Fruit fly (Drosophila melanogaster) whole organism, prepupa: ENCODE data around the gene CG7368.

ENCODE experiments used
- Blimp-1 ChIP-seq: fragments of 200-800 bp; sonication (Bioruptor generic); optimal IDR thresholded peaks from 3 replicates; lab custom pipeline; 2017; ENCODE audit warnings: missing biosample characterization, missing genetic modification characterization, mild to moderate bottlenecking, moderate library complexity, missing genetic modification reagents
- CG10631 ChIP-seq: fragments of 200-800 bp; sonication (Bioruptor generic); optimal IDR thresholded peaks from 2 replicates; lab custom pipeline; 2016; ENCODE audit warnings: missing biosample characterization, missing genetic modification characterization
- CG10669 ChIP-seq: fragments of 200-800 bp; sonication (Bioruptor generic); optimal IDR thresholded peaks from 3 replicates; lab custom pipeline; 2018; ENCODE audit warnings: missing biosample characterization, mild to moderate bottlenecking, missing genetic modification characterization, moderate library complexity
- CG11294 ChIP-seq: fragments of 200-800 bp; sonication (Bioruptor generic); IDR thresholded peaks from 2 replicates; pipeline ENCODE4 v1.3.6; 2022; ENCODE audit warnings: missing biosample characterization, missing genetic modification characterization
- CG11762 ChIP-seq: fragments of 200-800 bp; sonication (Bioruptor generic); optimal IDR thresholded peaks from 3 replicates; lab custom pipeline; 2016; ENCODE audit warnings: missing biosample characterization, missing genetic modification characterization; ENCODE audit not compliant: insufficient read depth
- CG15336 ChIP-seq: fragments of 200-800 bp; sonication (Bioruptor generic); IDR thresholded peaks from 2 replicates; pipeline ENCODE4 v1.3.6; 2022; ENCODE audit warnings: missing biosample characterization, missing genetic modification characterization
- CG1621 ChIP-seq: fragments of 200-800 bp; sonication (Bioruptor generic); optimal IDR thresholded peaks from 3 replicates; lab custom pipeline; 2018; ENCODE audit warnings: missing biosample characterization, mild to moderate bottlenecking, missing genetic modification characterization
- CG3032 ChIP-seq: fragments of 200-800 bp; optimal IDR thresholded peaks from 2 replicates; lab custom pipeline; 2019; ENCODE audit warnings: missing biosample characterization, mild to moderate bottlenecking, missing genetic modification characterization, moderate library complexity
- CG31627 ChIP-seq: fragments of 200-800 bp; sonication (Bioruptor generic); optimal IDR thresholded peaks from 3 replicates; lab custom pipeline; 2016; ENCODE audit warnings: missing biosample characterization, missing genetic modification characterization
- CG32006 ChIP-seq: fragments of 200-800 bp; sonication (Bioruptor generic); optimal IDR thresholded peaks from 3 replicates; lab custom pipeline; 2017; ENCODE audit warnings: missing biosample characterization, mild to moderate bottlenecking, missing genetic modification characterization
- CG34406 ChIP-seq: fragments of 200-800 bp; sonication (Bioruptor generic); optimal IDR thresholded peaks from 3 replicates; lab custom pipeline; 2016; ENCODE audit warnings: missing biosample characterization, missing genetic modification characterization
- CG4318 ChIP-seq: fragments of 200-800 bp; sonication (Bioruptor generic); optimal IDR thresholded peaks from 3 replicates; lab custom pipeline; 2017; ENCODE audit warnings: missing biosample characterization, mild to moderate bottlenecking, missing genetic modification characterization
- CG6163 ChIP-seq: fragments of 200-800 bp; sonication (Bioruptor generic); IDR thresholded peaks from 3 replicates; pipeline ENCODE4 v1.3.6; 2022; ENCODE audit warnings: missing biosample characterization, missing genetic modification characterization
- CG6276 ChIP-seq: fragments of 200-800 bp; sonication (Bioruptor generic); optimal IDR thresholded peaks from 2 replicates; lab custom pipeline; 2017; ENCODE audit warnings: missing biosample characterization, mild to moderate bottlenecking, missing genetic modification characterization
- CG6792 ChIP-seq: fragments of 200-800 bp; sonication (Bioruptor generic); optimal IDR thresholded peaks from 3 replicates; lab custom pipeline; 2016; ENCODE audit warnings: missing biosample characterization, missing genetic modification characterization
- CG6808 ChIP-seq: fragments of 200-800 bp; sonication (Bioruptor generic); optimal IDR thresholded peaks from 3 replicates; lab custom pipeline; 2017; ENCODE audit warnings: missing biosample characterization, missing genetic modification characterization, mild to moderate bottlenecking, moderate library complexity, missing genetic modification reagents
- CG7368 ChIP-seq: fragments of 200-800 bp; sonication (Bioruptor generic); optimal IDR thresholded peaks from 3 replicates; lab custom pipeline; 2016; ENCODE audit warnings: missing biosample characterization, missing genetic modification characterization
- CG8119 ChIP-seq: fragments of 200-800 bp; sonication (Bioruptor generic); IDR thresholded peaks from 3 replicates; pipeline ENCODE4 v1.3.6; 2022; ENCODE audit warnings: missing biosample characterization, missing genetic modification characterization
- CG8319 ChIP-seq: fragments of 200-800 bp; sonication (Bioruptor generic); optimal IDR thresholded peaks from 3 replicates; lab custom pipeline; 2016; ENCODE audit warnings: missing biosample characterization, missing genetic modification characterization
- CG8632 ChIP-seq: fragments of 200-800 bp; sonication (Bioruptor generic); optimal IDR thresholded peaks from 3 replicates; lab custom pipeline; 2016; ENCODE audit warnings: missing biosample characterization, missing genetic modification characterization
- CG9139 ChIP-seq: fragments of 200-800 bp; sonication (Bioruptor generic); optimal IDR thresholded peaks from 3 replicates; lab custom pipeline; 2017; ENCODE audit warnings: missing biosample characterization, mild to moderate bottlenecking, missing genetic modification characterization
- Eip78C ChIP-seq: fragments of 200-800 bp; sonication (Bioruptor generic); peaks from one replicate; lab custom pipeline; 2016; ENCODE audit warnings: missing biosample characterization, missing genetic modification characterization
- Eip93F ChIP-seq: fragments of 200-800 bp; sonication (Bioruptor generic); optimal IDR thresholded peaks from 2 replicates; lab custom pipeline; 2016; ENCODE audit warnings: missing biosample characterization, mild to moderate bottlenecking, missing genetic modification characterization
- Ets21C ChIP-seq: fragments of 200-800 bp; sonication (Bioruptor generic); optimal IDR thresholded peaks from 3 replicates; lab custom pipeline; 2016; ENCODE audit warnings: missing biosample characterization, missing genetic modification characterization
- Ets96B ChIP-seq: fragments of 200-800 bp; optimal IDR thresholded peaks from 2 replicates; lab custom pipeline; 2019; ENCODE audit warnings: missing biosample characterization, mild to moderate bottlenecking, missing genetic modification characterization, moderate library complexity
- Gug ChIP-seq: fragments of 200-800 bp; sonication (Bioruptor generic); IDR thresholded peaks from 2 replicates; pipeline ENCODE4 v1.3.6; 2022; ENCODE audit warnings: missing biosample characterization, missing genetic modification characterization
- Hr38 ChIP-seq: sonication (Bioruptor generic); optimal IDR thresholded peaks from 2 replicates; lab custom pipeline; 2016; ENCODE audit warnings: missing biosample characterization, missing genetic modification characterization
- Hr39 ChIP-seq: fragments of 200-800 bp; sonication (Bioruptor generic); optimal IDR thresholded peaks from 2 replicates; lab custom pipeline; 2016; ENCODE audit warnings: missing biosample characterization, missing genetic modification characterization
- Hr4 ChIP-seq: fragments of 200-800 bp; sonication (Bioruptor generic); optimal IDR thresholded peaks from 3 replicates; lab custom pipeline; 2016; ENCODE audit warnings: missing biosample characterization, missing genetic modification characterization
- Lpt ChIP-seq: fragments of 200-800 bp; sonication (Bioruptor generic); optimal IDR thresholded peaks from 3 replicates; lab custom pipeline; 2016; ENCODE audit warnings: missing biosample characterization, missing genetic modification characterization
- OdsH ChIP-seq: fragments of 200-800 bp; sonication (Bioruptor generic); optimal IDR thresholded peaks from 3 replicates; lab custom pipeline; 2016; ENCODE audit warnings: missing biosample characterization, missing genetic modification characterization
- Smox ChIP-seq: fragments of 200-800 bp; sonication (Bioruptor generic); optimal IDR thresholded peaks from 3 replicates; lab custom pipeline; 2016; ENCODE audit warnings: missing biosample characterization, missing genetic modification characterization
- Sox102F ChIP-seq: fragments of 200-800 bp; sonication (Bioruptor generic); optimal IDR thresholded peaks from 2 replicates; lab custom pipeline; 2016; ENCODE audit warnings: missing biosample characterization, mild to moderate bottlenecking, missing genetic modification characterization
- Sox14 ChIP-seq: fragments of 200-800 bp; sonication (Bioruptor generic); optimal IDR thresholded peaks from 3 replicates; lab custom pipeline; 2016; ENCODE audit warnings: missing biosample characterization, missing genetic modification characterization
- Sox15 ChIP-seq: fragments of 200-800 bp; sonication (Bioruptor generic); optimal IDR thresholded peaks from 3 replicates; lab custom pipeline; 2016; ENCODE audit warnings: missing biosample characterization, missing genetic modification characterization
- acj6 ChIP-seq: fragments of 200-800 bp; sonication (Bioruptor generic); optimal IDR thresholded peaks from 3 replicates; lab custom pipeline; 2016; ENCODE audit warnings: missing biosample characterization, missing genetic modification characterization
- cyc ChIP-seq: fragments of 200-800 bp; sonication (Bioruptor generic); optimal IDR thresholded peaks from 3 replicates; lab custom pipeline; 2016; ENCODE audit warnings: missing biosample characterization, missing genetic modification characterization
- dac ChIP-seq: fragments of 200-800 bp; sonication (Bioruptor generic); optimal IDR thresholded peaks from 2 replicates; lab custom pipeline; 2017; ENCODE audit warnings: missing biosample characterization, mild to moderate bottlenecking, missing genetic modification characterization
- dsx ChIP-seq: fragments of 200-800 bp; optimal IDR thresholded peaks from 3 replicates; lab custom pipeline; 2019; ENCODE audit warnings: missing biosample characterization, mild to moderate bottlenecking, missing genetic modification characterization, moderate library complexity; ENCODE audit not compliant: poor library complexity, severe bottlenecking
- eg ChIP-seq: fragments of 200-800 bp; sonication (Bioruptor generic); IDR thresholded peaks from 3 replicates; pipeline ENCODE4 v1.3.6; 2022; ENCODE audit warnings: missing biosample characterization, missing genetic modification characterization
- esn ChIP-seq: fragments of 200-800 bp; sonication (Bioruptor generic); optimal IDR thresholded peaks from 2 replicates; lab custom pipeline; 2016; ENCODE audit warnings: missing biosample characterization, mild to moderate bottlenecking, missing genetic modification characterization, moderate library complexity
- fd59A ChIP-seq: fragments of 200-800 bp; sonication (Bioruptor generic); optimal IDR thresholded peaks from 2 replicates; lab custom pipeline; 2017; ENCODE audit warnings: missing biosample characterization, mild to moderate bottlenecking, missing genetic modification characterization, missing genetic modification reagents
- fkh ChIP-seq: fragments of 200-800 bp; sonication (Bioruptor generic); optimal IDR thresholded peaks from 3 replicates; lab custom pipeline; 2017; ENCODE audit warnings: missing biosample characterization, mild to moderate bottlenecking, missing genetic modification characterization, moderate library complexity
- net ChIP-seq: fragments of 200-800 bp; sonication (Bioruptor generic); optimal IDR thresholded peaks from 3 replicates; lab custom pipeline; 2016; ENCODE audit warnings: missing biosample characterization, missing genetic modification characterization
- pdm3 ChIP-seq: fragments of 200-800 bp; sonication (Bioruptor generic); optimal IDR thresholded peaks from 3 replicates; lab custom pipeline; 2016; ENCODE audit warnings: missing biosample characterization, missing genetic modification characterization
- salr ChIP-seq, 2 experiments: fragments of 200-800 bp; sonication (Bioruptor generic); optimal IDR thresholded peaks; 3 replicates each; lab custom pipeline; 2016 to 2018; ENCODE audit warnings: missing biosample characterization in 2 of 2, missing genetic modification characterization in 2 of 2, mild to moderate bottlenecking in 1 of 2
- spab ChIP-seq: fragments of 200-800 bp; sonication (Bioruptor generic); optimal IDR thresholded peaks from 2 replicates; lab custom pipeline; 2017; ENCODE audit warnings: missing biosample characterization, mild to moderate bottlenecking, missing genetic modification characterization, missing genetic modification reagents
- svp ChIP-seq: fragments of 200-800 bp; sonication (Bioruptor generic); peaks from one replicate; lab custom pipeline; 2016; ENCODE audit warnings: missing biosample characterization, missing genetic modification characterization
- topi ChIP-seq: fragments of 200-800 bp; sonication (Bioruptor generic); optimal IDR thresholded peaks from 3 replicates; lab custom pipeline; 2016; ENCODE audit warnings: missing biosample characterization, missing genetic modification characterization

Gene CG7368

DNA sequence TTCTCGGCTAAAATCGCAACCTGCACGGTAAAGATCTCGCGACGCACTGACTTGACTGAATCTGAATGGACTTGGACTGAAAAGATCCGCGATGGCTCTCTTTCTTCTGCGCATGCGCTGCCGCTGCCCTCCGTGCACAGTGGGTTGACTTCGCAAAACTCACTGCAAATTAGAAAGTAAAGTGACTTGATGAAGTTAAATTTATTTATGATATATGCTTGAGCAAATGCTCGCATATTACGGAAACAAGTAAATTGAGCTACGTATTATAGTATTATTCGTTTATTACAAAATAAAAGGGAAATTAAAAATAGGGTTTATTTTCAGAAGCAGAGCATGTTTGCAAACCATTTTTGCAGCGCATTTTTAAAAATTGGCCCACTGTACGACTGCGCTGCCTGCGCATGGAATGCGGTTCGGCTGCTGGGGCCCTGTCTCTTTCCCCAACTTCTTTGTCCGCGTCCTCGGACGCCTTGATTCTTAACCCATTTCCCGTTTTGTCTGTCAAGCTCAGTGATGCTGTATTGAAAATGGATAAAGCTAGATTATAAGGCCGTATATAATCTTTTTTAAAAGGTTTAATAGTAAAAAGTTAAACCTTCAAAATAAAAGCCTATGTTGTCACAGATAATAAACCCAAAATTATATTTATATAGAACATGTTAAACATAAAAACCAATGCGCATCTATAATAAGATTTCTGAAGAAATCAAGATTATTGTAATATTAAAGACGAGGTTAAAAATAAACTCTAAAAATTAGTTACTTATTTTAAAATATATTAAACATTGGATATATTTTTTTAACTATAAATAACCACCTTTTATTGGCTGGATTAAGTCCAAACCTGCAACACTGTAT, 9.1 kb upstream of the CG7368 start, which contains the start of gene rt:
TSS of gene rt (minus strand) at position 51 of the 861 bp plus-strand sequence.
- peak; percentile 51 for TF ChIP-seq Eip93F (GFP tag; lab: Kevin White, UChicago)
- peak; percentile 95 for TF ChIP-seq Eip78C (GFP tag; lab: Kevin White, UChicago)
- peak; percentile 69 for TF ChIP-seq CG8319 (GFP tag; lab: Kevin White, UChicago)
- peak; percentile 63 for TF ChIP-seq Gug (GFP tag; lab: Robert Waterston, UW)
- no peak for TF ChIP-seq Blimp-1 (GFP tag; lab: Kevin White, UChicago)
- peak; percentile 74; the same call in 2 of the 3 replicates for TF ChIP-seq eg (GFP tag; lab: Robert Waterston, UW)
- TF ChIP-seq CG7368 (GFP tag; lab: Kevin White, UChicago): peak; percentile 84
- peak; percentile 83 for TF ChIP-seq CG32006 (GFP tag; lab: Kevin White, UChicago)
- peak; percentile 67 for TF ChIP-seq Lpt (GFP tag; lab: Kevin White, UChicago)
- peak; percentile 82 for TF ChIP-seq esn (GFP tag; lab: Kevin White, UChicago)
- TF ChIP-seq CG6276: peak; percentile 82
- TF ChIP-seq CG3032 (tag; lab: Kevin White, UChicago): peak; percentile 94
- TF ChIP-seq pdm3: peak; percentile 82
- peak; percentile 77 for TF ChIP-seq OdsH (GFP tag; lab: Kevin White, UChicago)
- TF ChIP-seq CG34406: peak; percentile 78
- TF ChIP-seq CG6792 (GFP tag; lab: Kevin White, UChicago): peak; percentile 80
- TF ChIP-seq Ets21C (GFP tag; lab: Kevin White, UChicago): peak; percentile 73
- TF ChIP-seq Hr4 (GFP tag; lab: Kevin White, UChicago): peak; percentile 83
- peak; percentile 78 for TF ChIP-seq Sox102F
- peak; percentile 92 for TF ChIP-seq CG10669
- peak; percentile 84 for TF ChIP-seq net (GFP tag; lab: Kevin White, UChicago)
- TF ChIP-seq Smox (GFP tag; lab: Kevin White, UChicago): peak; percentile 78
- peak; percentile 72 for TF ChIP-seq dac (GFP tag; lab: Kevin White, UChicago)
- TF ChIP-seq CG8119: peak; percentile 83
- peak; percentile 85 for TF ChIP-seq dsx (GFP tag; lab: Kevin White, UChicago)
- peak; percentile 90 for TF ChIP-seq CG6808 (GFP tag; lab: Kevin White, UChicago)
- peak; percentile 70 for TF ChIP-seq CG8632 (GFP tag; lab: Kevin White, UChicago)
- peak; percentile 52 to 81 for TF ChIP-seq salr (GFP tag; optimal IDR thresholded peaks at IDR 0.05; lab: Kevin White, UChicago)
- TF ChIP-seq Sox15 (GFP tag; lab: Kevin White, UChicago): peak; percentile 62
- peak; percentile 88 for TF ChIP-seq Sox14 (GFP tag; lab: Kevin White, UChicago)
- peak; percentile 87 for TF ChIP-seq topi (GFP tag; lab: Kevin White, UChicago)
- no peak for TF ChIP-seq fkh (GFP tag; lab: Kevin White, UChicago)
- TF ChIP-seq Hr39 (GFP tag; lab: Kevin White, UChicago): peak; percentile 62
- peak; percentile 70 for TF ChIP-seq CG11762 (GFP tag; lab: Kevin White, UChicago)
- TF ChIP-seq svp (GFP tag; lab: Kevin White, UChicago): peak; percentile 92
- peak; percentile 86 for TF ChIP-seq spab (GFP tag; lab: Kevin White, UChicago)
- peak; percentile 75 for TF ChIP-seq CG31627 (GFP tag; lab: Kevin White, UChicago)
- TF ChIP-seq fd59A (GFP tag; lab: Kevin White, UChicago): peak; percentile 90
- peak; percentile 61 for TF ChIP-seq CG4318
- peak; percentile 80 for TF ChIP-seq CG10631 (GFP tag; lab: Kevin White, UChicago)
- TF ChIP-seq CG6163 (GFP tag; lab: Robert Waterston, UW): peak; percentile 78; the same call in 2 of the 3 replicates
- peak; percentile 88 for TF ChIP-seq Ets96B
- no peak for TF ChIP-seq Hr38
- peak; percentile 88 for TF ChIP-seq CG1621 (tag; lab: Kevin White, UChicago)
- TF ChIP-seq CG9139: peak; percentile 82
- TF ChIP-seq CG15336: peak; percentile 84
- peak; percentile 77 for TF ChIP-seq acj6 (GFP tag; lab: Kevin White, UChicago)
- peak; percentile 77 for TF ChIP-seq cyc (GFP tag; lab: Kevin White, UChicago)
- TF ChIP-seq CG11294 (GFP tag; lab: Robert Waterston, UW): peak; percentile 56; the same call in 1 of the 2 replicates
